Worm (Caenorhabditis elegans) whole organism, L2 larva: ENCODE results near the gene F28H7.3.
A peak's percentile ranks its signal among the peaks of the same experiment; 100 is the strongest.

Experiments
- F13H6.1 ChIP-seq: sonication (generic microtip); optimal IDR thresholded peaks from 2 replicates; lab custom pipeline; 2016; ENCODE audit warnings: missing genetic modification characterization, missing compliant biosample characterization
- ama-1 ChIP-seq: fragments of 150-350 bp; optimal IDR thresholded peaks from 2 replicates; lab custom pipeline; 2018; ENCODE audit warnings: inconsistent platforms
- ceh-82 ChIP-seq: fragments of 150-350 bp; optimal IDR thresholded peaks from 2 replicates; lab custom pipeline; 2014; ENCODE audit warnings: missing biosample characterization, missing genetic modification characterization
- egl-27 ChIP-seq: sonication (generic microtip); optimal IDR thresholded peaks from 3 replicates; lab custom pipeline; 2017; ENCODE audit warnings: missing biosample characterization, missing genetic modification reagents, missing genetic modification characterization
- fos-1 ChIP-seq: fragments of 150-350 bp; optimal IDR thresholded peaks from 2 replicates; lab custom pipeline; 2014; ENCODE audit warnings: missing biosample characterization, missing genetic modification characterization
- gmeb-1 ChIP-seq: fragments of 150-350 bp; optimal IDR thresholded peaks from 2 replicates; lab custom pipeline; 2014; ENCODE audit warnings: missing biosample characterization, missing genetic modification characterization
- lin-39 ChIP-seq: fragments of 150-350 bp; optimal IDR thresholded peaks from 2 replicates; lab custom pipeline; 2014; ENCODE audit warnings: missing biosample characterization, missing genetic modification reagents, missing genetic modification characterization
- mbf-1 ChIP-seq: sonication (generic microtip); optimal IDR thresholded peaks from 2 replicates; lab custom pipeline; 2017; ENCODE audit warnings: missing biosample characterization, missing genetic modification characterization
- nhr-237 ChIP-seq: fragments of 150-350 bp; optimal IDR thresholded peaks from 2 replicates; lab custom pipeline; 2014; ENCODE audit warnings: missing biosample characterization, missing genetic modification characterization
- nhr-25 ChIP-seq: fragments of 150-350 bp; sonication (generic microtip); optimal IDR thresholded peaks from 3 replicates; lab custom pipeline; 2014; ENCODE audit warnings: missing biosample characterization, missing genetic modification characterization
- unc-39 ChIP-seq: fragments of 150-350 bp; optimal IDR thresholded peaks from 2 replicates; lab custom pipeline; 2014; ENCODE audit warnings: missing biosample characterization, missing genetic modification characterization
- zag-1 ChIP-seq: fragments of 150-350 bp; optimal IDR thresholded peaks from 2 replicates; lab custom pipeline; 2014; ENCODE audit warnings: missing biosample characterization, missing genetic modification characterization
- ztf-11 ChIP-seq: sonication (generic microtip); optimal IDR thresholded peaks from 2 replicates; lab custom pipeline; 2017; ENCODE audit warnings: missing biosample characterization, missing genetic modification characterization

ce11 chrV:10758658-10759057, 8.1 kb upstream of the F28H7.3 start, which contains the start of gene F28H7.8:
- TF ChIP-seq nhr-25 (tag; lab: Kevin White, UChicago) (peak; percentile 21), zag-1 (tag; lab: Kevin White, UChicago) (no peak), nhr-237 (tag; lab: Kevin White, UChicago) (no peak), ceh-82 (tag; lab: Kevin White, UChicago) (no peak), ama-1 (lab: Kevin White, UChicago) (no peak), ztf-11 (tag; lab: Kevin White, UChicago) (no peak), fos-1 (tag; lab: Kevin White, UChicago) (no peak), F13H6.1 (tag; lab: Kevin White, UChicago) (no peak), unc-39 (tag; lab: Kevin White, UChicago) (no peak), lin-39 (tag; lab: Kevin White, UChicago) (no peak), gmeb-1 (tag; lab: Kevin White, UChicago) (no peak), mbf-1 (tag; lab: Kevin White, UChicago) (no peak), egl-27 (tag; lab: Kevin White, UChicago) (no peak)
